Fruit fly (Drosophila melanogaster): Measurements from ENCODE around the gene CG18641.

Gene CG18641

dm6 chr2L:2433494-2434054 lies 18.5 kb upstream of the CG18641 start (continued):
- 0 out of 3 replicates have a peak, but pooled peaks have one; percentile 70 for TF ChIP-seq CG3726 (GFP tag; IDR thresholded peaks at IDR 0.05)
- TF ChIP-seq Sin3A (optimal IDR thresholded peaks at IDR 0.05) = no peak
- TF ChIP-seq CG14441 (GFP tag; IDR thresholded peaks at IDR 0.05) = peak; percentile 87
- TF ChIP-seq Dref (GFP tag; IDR thresholded peaks at IDR 0.05) = no peak
- TF ChIP-seq vnd (GFP tag; IDR thresholded peaks at IDR 0.05; ENCODE audit: partially characterized antibody) = no peak
- TF ChIP-seq Pdp1 (GFP tag; optimal IDR thresholded peaks at IDR 0.05) = peak; percentile 78 to 80
- TF ChIP-seq CG16813 (GFP tag; IDR thresholded peaks at IDR 0.05; ENCODE audit: partially characterized antibody) = no peak
- peak; percentile 83 for TF ChIP-seq CG10979 (tag; optimal IDR thresholded peaks at IDR 0.05)
- TF ChIP-seq exex (tag; optimal IDR thresholded peaks at IDR 0.05) = no peak
- TF ChIP-seq CG4854 (GFP tag; optimal IDR thresholded peaks at IDR 0.05) = peak; percentile 57
- TF ChIP-seq Nf-YC (tag; optimal IDR thresholded peaks at IDR 0.05) = peak; percentile 29
- TF ChIP-seq Sry-δ (GFP tag; optimal IDR thresholded peaks at IDR 0.05) = peak; percentile 42
- TF ChIP-seq Blimp-1 (GFP tag; optimal IDR thresholded peaks at IDR 0.05) = peak; percentile 67
- peak; percentile 61 for TF ChIP-seq pho (GFP tag; optimal IDR thresholded peaks at IDR 0.05)
- peak; percentile 40 for TF ChIP-seq trh (GFP tag; optimal IDR thresholded peaks at IDR 0.05)
- peak; percentile 83 for TF ChIP-seq Rfx (GFP tag; IDR thresholded peaks at IDR 0.05)
- no peak for TF ChIP-seq GATAe (GFP tag; conservative IDR thresholded peaks at IDR 0.05)
- TF ChIP-seq CG15269 (tag; optimal IDR thresholded peaks at IDR 0.05) = peak; percentile 90
- peak; percentile 76 for TF ChIP-seq CG1024 (GFP tag; IDR thresholded peaks at IDR 0.05)
- TF ChIP-seq Elba2 (GFP tag; optimal IDR thresholded peaks at IDR 0.05) = no peak
- peak; percentile 77; the same call in 1 of the 2 replicates for TF ChIP-seq chm (GFP tag; IDR thresholded peaks at IDR 0.05)
- TF ChIP-seq CG6175 (GFP tag; IDR thresholded peaks at IDR 0.05) = no peak
- TF ChIP-seq ci (GFP tag; IDR thresholded peaks at IDR 0.05) = peak; percentile 96
- peak; percentile 22; the same call in 1 of the 3 replicates for TF ChIP-seq sr (GFP tag; IDR thresholded peaks at IDR 0.05)
- TF ChIP-seq CG12391 (tag; optimal IDR thresholded peaks at IDR 0.05) = peak; percentile 80
- TF ChIP-seq br (optimal IDR thresholded peaks at IDR 0.05) = no peak
- TF ChIP-seq bab2 (GFP tag; optimal IDR thresholded peaks at IDR 0.05) = peak; percentile 75
- peak; percentile 74 for TF ChIP-seq dm (GFP tag; optimal IDR thresholded peaks at IDR 0.05)
- TF ChIP-seq CG6813 (GFP tag; optimal IDR thresholded peaks at IDR 0.05) = peak; percentile 49
- peak; percentile 91 to 93 for TF ChIP-seq bsh (GFP tag; optimal IDR thresholded peaks at IDR 0.05)
- TF ChIP-seq NK7.1 (GFP tag; optimal IDR thresholded peaks at IDR 0.05) = peak; percentile 79
- no peak for TF ChIP-seq gsb (GFP tag; IDR thresholded peaks at IDR 0.05)
- peak; percentile 85; the same call in 2 of the 3 replicates for TF ChIP-seq Optix (GFP tag; IDR thresholded peaks at IDR 0.05)
- TF ChIP-seq CG30020 (tag; optimal IDR thresholded peaks at IDR 0.05) = peak; percentile 36
- TF ChIP-seq Adf1 (GFP tag; IDR thresholded peaks at IDR 0.05) = no peak
- peak; percentile 78; the same call in 1 of the 2 replicates for TF ChIP-seq ara (GFP tag; IDR thresholded peaks at IDR 0.05)
- TF ChIP-seq Fer2 (tag; optimal IDR thresholded peaks at IDR 0.05) = peak; percentile 24
- TF ChIP-seq prd (optimal IDR thresholded peaks at IDR 0.05) = no peak
- peak; percentile 89 for TF ChIP-seq prd (GFP tag; IDR thresholded peaks at IDR 0.05)
- peak; percentile 80 for TF ChIP-seq CG10209 (GFP tag; optimal IDR thresholded peaks at IDR 0.05)
- peak; percentile 41 for TF ChIP-seq CG14710 (tag; optimal IDR thresholded peaks at IDR 0.05)
- peak; percentile 99 for TF ChIP-seq sd (tag; optimal IDR thresholded peaks at IDR 0.05)
- TF ChIP-seq CG8089 (GFP tag; optimal IDR thresholded peaks at IDR 0.05) = peak; percentile 75
- TF ChIP-seq CG9609 (GFP tag; optimal IDR thresholded peaks at IDR 0.05) = peak; percentile 73
- peak; percentile 93 for TF ChIP-seq Aef1 (GFP tag; IDR thresholded peaks at IDR 0.05)
- peak; percentile 82 for TF ChIP-seq CG32767 (GFP tag; IDR thresholded peaks at IDR 0.05)
- no peak for TF ChIP-seq amos (GFP tag; IDR thresholded peaks at IDR 0.05; ENCODE audit: partially characterized antibody)
- TF ChIP-seq CG1603 (tag; optimal IDR thresholded peaks at IDR 0.05) = peak; percentile 92
- TF ChIP-seq CG8924 (tag; optimal IDR thresholded peaks at IDR 0.05) = peak; percentile 83
- TF ChIP-seq CG18476 (GFP tag; optimal IDR thresholded peaks at IDR 0.05) = peak; percentile 71
- TF ChIP-seq pb (GFP tag; optimal IDR thresholded peaks at IDR 0.05) = peak; percentile 85

Data from whole organism, embryonic.